Worm (Caenorhabditis elegans) whole organism, young adult: ENCODE results near the gene D2063.1.

Experiments used
- B0019.2 ChIP-seq: fragments of 200-800 bp; sonication (Bioruptor generic); conservative IDR thresholded peaks from 2 replicates; pipeline ENCODE4 v1.3.6; 2022; ENCODE audit warnings: missing genetic modification reagents, missing genetic modification characterization, missing compliant biosample characterization
- B0035.1 ChIP-seq: sonication (generic microtip); optimal IDR thresholded peaks from 2 replicates; lab custom pipeline; 2016; ENCODE audit warnings: missing genetic modification characterization, mild to moderate bottlenecking, missing compliant biosample characterization, missing genotype, missing genetic modification reagents
- F33H1.4 ChIP-seq: fragments of 200-800 bp; sonication (Bioruptor generic); IDR thresholded peaks from 2 replicates; pipeline ENCODE4 v1.3.6; 2022; ENCODE audit warnings: missing genetic modification reagents, missing genetic modification characterization, missing compliant biosample characterization
- F39B2.1 ChIP-seq: fragments of 200-800 bp; sonication (Bioruptor generic); IDR thresholded peaks from 2 replicates; pipeline ENCODE4 v1.3.6; 2022; ENCODE audit warnings: missing genetic modification reagents, missing genetic modification characterization, missing compliant biosample characterization
- F55B11.4 ChIP-seq: sonication (generic microtip); optimal IDR thresholded peaks from 2 replicates; lab custom pipeline; 2016; ENCODE audit warnings: missing compliant biosample characterization, missing genetic modification characterization, borderline replicate concordance; ENCODE audit not compliant: insufficient read depth
- F57A8.1 ChIP-seq: fragments of 200-800 bp; sonication (Bioruptor generic); optimal IDR thresholded peaks from 2 replicates; lab custom pipeline; 2018; ENCODE audit warnings: mild to moderate bottlenecking, missing genetic modification characterization, moderate library complexity, missing compliant biosample characterization
- F57C9.4 ChIP-seq: sonication (generic microtip); optimal IDR thresholded peaks from 2 replicates; lab custom pipeline; 2017; ENCODE audit warnings: mild to moderate bottlenecking, missing genetic modification characterization, missing compliant biosample characterization
- Y53G8AR.9 ChIP-seq: fragments of 200-800 bp; sonication (Bioruptor generic); conservative IDR thresholded peaks from 2 replicates; pipeline ENCODE4 v1.3.6; 2022; ENCODE audit warnings: missing genetic modification reagents, missing genetic modification characterization, missing compliant biosample characterization
- Y56A3A.18 ChIP-seq: fragments of 200-800 bp; sonication (Bioruptor generic); IDR thresholded peaks from 2 replicates; pipeline ENCODE4 v1.3.6; 2022; ENCODE audit warnings: missing genetic modification reagents, missing genetic modification characterization, missing compliant biosample characterization
- Y95B8A.8 ChIP-seq: fragments of 200-800 bp; sonication (Bioruptor generic); IDR thresholded peaks from 2 replicates; pipeline ENCODE4 v1.3.6; 2022; ENCODE audit warnings: missing genetic modification reagents, missing genetic modification characterization, missing compliant biosample characterization
- attf-3 ChIP-seq: fragments of 200-800 bp; sonication (Bioruptor generic); conservative IDR thresholded peaks from 2 replicates; pipeline ENCODE4 v1.3.6; 2022; ENCODE audit warnings: missing genetic modification reagents, missing genetic modification characterization, missing compliant biosample characterization
- ceh-100 ChIP-seq: fragments of 200-800 bp; sonication (Bioruptor generic); IDR thresholded peaks from 2 replicates; pipeline ENCODE4 v1.3.6; 2022; ENCODE audit warnings: missing genetic modification reagents, missing genetic modification characterization, missing compliant biosample characterization
- ceh-40 ChIP-seq: fragments of 200-800 bp; sonication (Bioruptor generic); IDR thresholded peaks from 2 replicates; pipeline ENCODE4 v1.3.6; 2022; ENCODE audit warnings: missing genetic modification characterization, missing compliant biosample characterization
- ceh-79 ChIP-seq: sonication (generic microtip); optimal IDR thresholded peaks from 2 replicates; lab custom pipeline; 2017; ENCODE audit warnings: mild to moderate bottlenecking, missing genetic modification characterization, missing compliant biosample characterization
- efl-1 ChIP-seq: fragments of 150-350 bp; optimal IDR thresholded peaks from 2 replicates; lab custom pipeline; 2014; ENCODE audit warnings: missing biosample characterization, missing genetic modification reagents, missing genetic modification characterization
- egl-18 ChIP-seq: fragments of 200-800 bp; sonication (Bioruptor generic); IDR thresholded peaks from 2 replicates; pipeline ENCODE4 v1.3.6; 2022; ENCODE audit warnings: missing genetic modification reagents, missing genetic modification characterization, missing compliant biosample characterization
- egrh-3 ChIP-seq: fragments of 200-800 bp; sonication (Bioruptor generic); IDR thresholded peaks from 2 replicates; pipeline ENCODE4 v1.3.6; 2022; ENCODE audit warnings: missing genetic modification reagents, missing genetic modification characterization, missing compliant biosample characterization
- fkh-3 ChIP-seq: sonication (generic microtip); optimal IDR thresholded peaks from 2 replicates; lab custom pipeline; 2016; ENCODE audit warnings: mild to moderate bottlenecking, missing genetic modification characterization, missing compliant biosample characterization
- gei-17 ChIP-seq: fragments of 200-800 bp; sonication (Bioruptor generic); optimal IDR thresholded peaks from 2 replicates; lab custom pipeline; 2018; ENCODE audit warnings: mild to moderate bottlenecking, missing genetic modification characterization, missing compliant biosample characterization
- hlh-12 ChIP-seq: sonication (generic microtip); optimal IDR thresholded peaks from 2 replicates; lab custom pipeline; 2016; ENCODE audit warnings: missing genetic modification characterization, missing compliant biosample characterization
- hlh-26 ChIP-seq: fragments of 200-800 bp; sonication (Bioruptor generic); conservative IDR thresholded peaks from 2 replicates; pipeline ENCODE4 v1.3.6; 2022; ENCODE audit warnings: missing genetic modification reagents, missing genetic modification characterization, missing compliant biosample characterization
- hrde-1 ChIP-seq: sonication (generic microtip); optimal IDR thresholded peaks from 2 replicates; lab custom pipeline; 2016; ENCODE audit warnings: missing genetic modification characterization, mild to moderate bottlenecking, missing compliant biosample characterization, moderate library complexity, missing genotype, missing genetic modification reagents, borderline replicate concordance
- let-526 ChIP-seq: fragments of 200-800 bp; sonication (Bioruptor generic); IDR thresholded peaks from 2 replicates; pipeline ENCODE4 v1.3.6; 2022; ENCODE audit warnings: missing genetic modification reagents, missing genetic modification characterization, missing compliant biosample characterization
- lin-35 ChIP-seq, 3 experiments: fragments of 150-350 bp in 2 of 3; sonication (generic microtip) in 1 of 3; optimal IDR thresholded peaks; 2 replicates each; lab custom pipeline; 2014 to 2018; ENCODE audit warnings: missing biosample characterization in 3 of 3, missing genetic modification characterization in 3 of 3, missing genetic modification reagents in 3 of 3
- lir-1 ChIP-seq: fragments of 200-800 bp; sonication (Bioruptor generic); conservative IDR thresholded peaks from 2 replicates; pipeline ENCODE4 v1.3.6; 2022; ENCODE audit warnings: missing genetic modification reagents, missing genetic modification characterization, missing compliant biosample characterization
- lsl-1 ChIP-seq: fragments of 200-800 bp; sonication (Bioruptor generic); optimal IDR thresholded peaks from 2 replicates; lab custom pipeline; 2018; ENCODE audit warnings: mild to moderate bottlenecking, missing genetic modification characterization, moderate library complexity, missing compliant biosample characterization
- mes-4 ChIP-seq: sonication (generic microtip); optimal IDR thresholded peaks from 2 replicates; lab custom pipeline; 2016; ENCODE audit warnings: missing genotype, missing genetic modification characterization, missing compliant biosample characterization
- nfya-2 ChIP-seq: fragments of 200-800 bp; sonication (Bioruptor generic); IDR thresholded peaks from 2 replicates; pipeline ENCODE4 v1.3.6; 2022; ENCODE audit warnings: missing genetic modification reagents, missing genetic modification characterization, missing compliant biosample characterization
- nfyb-1 ChIP-seq: fragments of 200-800 bp; sonication (Bioruptor generic); IDR thresholded peaks from 2 replicates; pipeline ENCODE4 v1.3.6; 2022; ENCODE audit warnings: missing genetic modification reagents, missing genetic modification characterization, missing compliant biosample characterization
- nhr-179 ChIP-seq: sonication (generic microtip); optimal IDR thresholded peaks from 2 replicates; lab custom pipeline; 2016; ENCODE audit warnings: mild to moderate bottlenecking, missing genetic modification characterization, missing compliant biosample characterization
- nhr-80 ChIP-seq: sonication (generic microtip); optimal IDR thresholded peaks from 2 replicates; lab custom pipeline; 2016; ENCODE audit warnings: missing genetic modification characterization, missing compliant biosample characterization
- nhr-90 ChIP-seq: sonication (generic microtip); optimal IDR thresholded peaks from 2 replicates; lab custom pipeline; 2016; ENCODE audit warnings: missing genotype, mild to moderate bottlenecking, missing genetic modification characterization, missing compliant biosample characterization
- rec-8 ChIP-seq, 2 experiments: sonication (generic microtip); optimal IDR thresholded peaks; 2 replicates each; lab custom pipeline; 2016; ENCODE audit warnings: mild to moderate bottlenecking in 2 of 2, missing genetic modification characterization in 2 of 2, missing genetic modification reagents in 2 of 2, missing genotype in 2 of 2, missing biosample characterization in 1 of 2, missing compliant biosample characterization in 1 of 2, moderate library complexity in 1 of 2
- repo-1 ChIP-seq: sonication (generic microtip); optimal IDR thresholded peaks from 2 replicates; lab custom pipeline; 2017; ENCODE audit warnings: mild to moderate bottlenecking, missing genetic modification characterization, missing compliant biosample characterization
- rpc-1 ChIP-seq, 2 experiments: fragments of 150-350 bp in 1 of 2; sonication (generic microtip) in 1 of 2; optimal IDR thresholded peaks; 2 replicates each; lab custom pipeline; 2014 to 2018; ENCODE audit warnings: missing biosample characterization in 1 of 2, missing genetic modification characterization in 1 of 2, missing genetic modification reagents in 1 of 2, missing genotype in 1 of 2
- sdz-38 ChIP-seq: sonication (generic microtip); optimal IDR thresholded peaks from 2 replicates; lab custom pipeline; 2016; ENCODE audit warnings: missing genotype, missing genetic modification characterization, missing compliant biosample characterization
- sea-2 ChIP-seq: fragments of 200-800 bp; sonication (Bioruptor generic); IDR thresholded peaks from 2 replicates; pipeline ENCODE4 v1.3.6; 2022; ENCODE audit warnings: missing genetic modification characterization, missing compliant biosample characterization
- snpc-1.3 ChIP-seq: sonication (generic microtip); optimal IDR thresholded peaks from 2 replicates; lab custom pipeline; 2017; ENCODE audit warnings: missing genetic modification characterization, mild to moderate bottlenecking, missing compliant biosample characterization, antibody characterized with exemption, moderate library complexity, missing genotype, missing genetic modification reagents; ENCODE audit not compliant: insufficient read depth
- tbp1 ChIP-seq: fragments of 200-800 bp; sonication (Bioruptor generic); optimal IDR thresholded peaks from 2 replicates; lab custom pipeline; 2018; ENCODE audit warnings: mild to moderate bottlenecking, missing genetic modification characterization, missing compliant biosample characterization
- tbx-9 ChIP-seq: sonication (generic microtip); optimal IDR thresholded peaks from 2 replicates; lab custom pipeline; 2016; ENCODE audit warnings: borderline replicate concordance, missing genetic modification characterization, inconsistent platforms, missing compliant biosample characterization
- xnd-1 ChIP-seq: sonication (generic microtip); optimal IDR thresholded peaks from 2 replicates; lab custom pipeline; 2016; ENCODE audit warnings: missing genotype, missing genetic modification reagents, missing genetic modification characterization, missing compliant biosample characterization
- zfh-2 ChIP-seq: fragments of 200-800 bp; sonication (Bioruptor generic); conservative IDR thresholded peaks from 2 replicates; pipeline ENCODE4 v1.3.6; 2022; ENCODE audit warnings: missing genetic modification reagents, missing genetic modification characterization, missing compliant biosample characterization
- ztf-22 ChIP-seq: fragments of 200-800 bp; sonication (Bioruptor generic); optimal IDR thresholded peaks from 2 replicates; lab custom pipeline; 2018; ENCODE audit warnings: mild to moderate bottlenecking, missing genetic modification characterization, moderate library complexity, missing compliant biosample characterization
- ztf-25 ChIP-seq: fragments of 200-800 bp; sonication (Bioruptor generic); IDR thresholded peaks from 2 replicates; pipeline ENCODE4 v1.3.6; 2022; ENCODE audit warnings: missing genetic modification reagents, missing genetic modification characterization, missing compliant biosample characterization

Gene D2063.1

ce11 chrV:4371309-4371933 is 44.5 kb downstream of the D2063.1 start, which contains the start of the genes gmpr-1 and fipp-1 (continued):
- no peak for TF ChIP-seq ceh-100 (GFP tag; lab: Robert Waterston, UW)
- no peak for TF ChIP-seq lir-1
- TF ChIP-seq gei-17 (GFP tag; lab: Kevin White, UChicago): no peak
- TF ChIP-seq attf-3 (GFP tag; lab: Robert Waterston, UW): peak; percentile 97
- no peak for TF ChIP-seq egl-18 (GFP tag; lab: Robert Waterston, UW)
- no peak for TF ChIP-seq F55B11.4
- no peak for TF ChIP-seq B0019.2 (GFP tag; lab: Robert Waterston, UW)
- TF ChIP-seq efl-1 (GFP tag; lab: Kevin White, UChicago): peak; percentile 85
- no peak for TF ChIP-seq let-526 (GFP tag; lab: Robert Waterston, UW)
- TF ChIP-seq lsl-1: peak; percentile 63
- TF ChIP-seq ztf-25: no peak
- TF ChIP-seq ztf-22 (GFP tag; lab: Kevin White, UChicago): no peak
- no peak for TF ChIP-seq F57A8.1 (GFP tag; lab: Kevin White, UChicago)
- TF ChIP-seq repo-1 (tag; lab: Kevin White, UChicago): no peak
- TF ChIP-seq xnd-1 (tag; lab: Kevin White, UChicago): peak; percentile 74
- TF ChIP-seq Y56A3A.18 (GFP tag; lab: Robert Waterston, UW): no peak
- no peak for TF ChIP-seq Y95B8A.8 (GFP tag; lab: Robert Waterston, UW)
- no peak for TF ChIP-seq hlh-12 (tag; lab: Kevin White, UChicago)
- TF ChIP-seq, all 124 proteins: peak for 21

DNA sequence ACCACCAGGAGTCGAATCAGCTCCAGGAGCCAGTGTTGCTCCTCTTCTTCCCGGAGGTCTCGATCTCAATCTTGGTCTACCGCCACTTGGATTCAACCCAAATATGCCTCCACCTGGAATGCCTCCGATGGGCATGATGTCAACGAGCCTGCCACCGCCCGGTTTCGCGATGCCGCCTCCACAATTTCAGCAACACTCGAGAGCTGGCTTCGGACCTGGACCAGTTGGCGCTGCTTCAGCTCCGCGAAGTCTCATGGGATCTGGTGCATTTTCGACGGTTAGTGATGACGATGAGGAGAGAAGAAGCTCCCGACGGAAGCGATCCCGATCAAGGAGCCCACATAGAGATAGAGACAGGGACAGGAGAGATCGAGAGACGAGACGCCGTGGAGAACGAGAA is 46.1 kb downstream of the D2063.1 start:
- TF ChIP-seq egrh-3 (GFP tag; lab: Robert Waterston, UW) (peak; percentile 51; the same call in 1 of the 2 replicates), ceh-79 (tag; lab: Kevin White, UChicago) (no peak), B0035.1 (tag; lab: Kevin White, UChicago) (no peak), F39B2.1 (GFP tag; lab: Robert Waterston, UW) (no peak), nfyb-1 (GFP tag; lab: Robert Waterston, UW) (no peak), zfh-2 (GFP tag; lab: Robert Waterston, UW) (peak; percentile 85), hlh-26 (no peak)

DNA sequence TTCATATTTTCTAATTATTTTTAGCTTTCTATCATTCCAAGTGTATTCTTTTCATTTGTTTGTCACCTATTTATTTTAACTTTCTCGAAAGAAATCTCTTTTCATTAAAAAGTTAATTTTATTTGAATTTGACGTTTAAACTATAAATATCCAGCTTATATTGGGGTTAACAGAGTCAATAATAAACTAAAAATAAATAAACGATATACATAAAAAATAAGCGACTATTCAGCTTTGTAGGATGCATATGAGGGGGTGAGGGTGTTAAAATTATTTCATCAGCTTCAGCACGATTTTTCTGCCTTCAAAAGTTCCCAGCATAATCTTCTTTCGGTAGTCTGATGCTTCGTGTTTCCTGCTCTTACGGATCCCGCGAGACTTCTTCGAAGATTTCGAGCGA is 46.7 kb downstream of the D2063.1 start:
- TF ChIP-seq mes-4 (tag; lab: Kevin White, UChicago) (no peak), rpc-1 (optimal IDR thresholded peaks at IDR 0.05; lab: Kevin White, UChicago) (no peak), rpc-1 (tag; optimal IDR thresholded peaks at IDR 0.05; lab: Kevin White, UChicago) (no peak), nfya-2 (GFP tag; lab: Robert Waterston, UW) (no peak), nhr-90 (no peak), nhr-179 (tag; lab: Kevin White, UChicago) (no peak), let-526 (GFP tag; lab: Robert Waterston, UW) (no peak), hrde-1 (tag; lab: Kevin White, UChicago) (peak; percentile 15), sdz-38 (tag; lab: Kevin White, UChicago) (no peak), lin-35 (GFP tag; optimal IDR thresholded peaks at IDR 0.05; lab: Kevin White, UChicago) (no peak), nhr-80 (tag; lab: Kevin White, UChicago) (no peak), sea-2 (GFP tag; lab: Robert Waterston, UW) (no peak), tbx-9 (tag; lab: Kevin White, UChicago) (no peak), fkh-3 (tag; lab: Kevin White, UChicago) (no peak), F57C9.4 (no peak), B0019.2 (GFP tag; lab: Robert Waterston, UW) (no peak), F33H1.4 (GFP tag; lab: Robert Waterston, UW) (no peak), snpc-1.3 (tag; lab: Kevin White, UChicago) (peak; percentile 51), ceh-40 (GFP tag; lab: Robert Waterston, UW) (no peak), attf-3 (GFP tag; lab: Robert Waterston, UW) (no peak), gei-17 (GFP tag; lab: Kevin White, UChicago) (no peak), Y53G8AR.9 (GFP tag; lab: Robert Waterston, UW) (no peak), F57A8.1 (GFP tag; lab: Kevin White, UChicago) (no peak), ceh-79 (tag; lab: Kevin White, UChicago) (no peak), egl-18 (GFP tag; lab: Robert Waterston, UW) (no peak), repo-1 (tag; lab: Kevin White, UChicago) (no peak), tbp1 (GFP tag; lab: Kevin White, UChicago) (no peak), rec-8 (tag; optimal IDR thresholded peaks at IDR 0.05; lab: Kevin White, UChicago) (peak in 1 of 2 experiments; percentile 24)
